Worm (Caenorhabditis elegans) whole organism, late embryonic: Measurements from ENCODE around the gene ins-7.

Experiments used
- K02D7.2 ChIP-seq: sonication (generic microtip); optimal IDR thresholded peaks from 2 replicates; lab custom pipeline; 2017; ENCODE audit warnings: mild to moderate bottlenecking, missing genetic modification characterization, missing compliant biosample characterization
- K09A11.1 ChIP-seq: sonication (generic microtip); optimal IDR thresholded peaks from 2 replicates; lab custom pipeline; 2017; ENCODE audit warnings: antibody characterized with exemption, mild to moderate bottlenecking, missing genetic modification characterization, missing compliant biosample characterization; ENCODE audit not compliant: insufficient read depth
- T23F11.4 ChIP-seq: fragments of 200-800 bp; sonication (Bioruptor generic); optimal IDR thresholded peaks from 2 replicates; lab custom pipeline; 2018; ENCODE audit warnings: mild to moderate bottlenecking, missing genetic modification characterization, missing compliant biosample characterization
- Y22D7AL.16 ChIP-seq: sonication (generic microtip); optimal IDR thresholded peaks from 2 replicates; lab custom pipeline; 2016; ENCODE audit warnings: missing genetic modification characterization, missing compliant biosample characterization
- ahr-1 ChIP-seq: sonication (generic microtip); optimal IDR thresholded peaks from 2 replicates; lab custom pipeline; 2016; ENCODE audit warnings: missing genetic modification characterization, missing compliant biosample characterization
- ceh-18 ChIP-seq: sonication (generic microtip); optimal IDR thresholded peaks from 2 replicates; lab custom pipeline; 2016; ENCODE audit warnings: missing genetic modification characterization, missing compliant biosample characterization
- ceh-2 ChIP-seq: sonication (generic microtip); optimal IDR thresholded peaks from 2 replicates; lab custom pipeline; 2016; ENCODE audit warnings: missing genotype, missing genetic modification characterization, missing compliant biosample characterization
- ceh-31 ChIP-seq: sonication (generic microtip); optimal IDR thresholded peaks from 2 replicates; lab custom pipeline; 2016; ENCODE audit warnings: missing genetic modification characterization, missing compliant biosample characterization
- ceh-34 ChIP-seq: sonication (generic microtip); optimal IDR thresholded peaks from 2 replicates; lab custom pipeline; 2016; ENCODE audit warnings: mild to moderate bottlenecking, missing genetic modification characterization, missing compliant biosample characterization
- ceh-9 ChIP-seq: sonication (generic microtip); optimal IDR thresholded peaks from 2 replicates; lab custom pipeline; 2016; ENCODE audit warnings: mild to moderate bottlenecking, missing genetic modification characterization, inconsistent platforms, missing compliant biosample characterization
- che-1 ChIP-seq: sonication (generic microtip); optimal IDR thresholded peaks from 2 replicates; lab custom pipeline; 2016; ENCODE audit warnings: mild to moderate bottlenecking, missing genetic modification characterization, missing compliant biosample characterization
- elt-2 ChIP-seq: sonication (generic microtip); optimal IDR thresholded peaks from 2 replicates; lab custom pipeline; 2016; ENCODE audit warnings: missing genetic modification reagents, missing genetic modification characterization, missing compliant biosample characterization
- ets-4 ChIP-seq: sonication (generic microtip); optimal IDR thresholded peaks from 2 replicates; lab custom pipeline; 2016; ENCODE audit warnings: missing genetic modification characterization, missing compliant biosample characterization
- eyg-1 ChIP-seq: sonication (generic microtip); optimal IDR thresholded peaks from 2 replicates; lab custom pipeline; 2016; ENCODE audit warnings: missing genotype, missing genetic modification characterization, missing compliant biosample characterization
- fax-1 ChIP-seq: sonication (generic microtip); optimal IDR thresholded peaks from 2 replicates; lab custom pipeline; 2016; ENCODE audit warnings: missing genotype, missing genetic modification characterization, missing compliant biosample characterization
- fkh-6 ChIP-seq: sonication (generic microtip); optimal IDR thresholded peaks from 2 replicates; lab custom pipeline; 2016; ENCODE audit warnings: missing genetic modification characterization, missing compliant biosample characterization
- gmeb-2 ChIP-seq: sonication (generic microtip); optimal IDR thresholded peaks from 2 replicates; lab custom pipeline; 2016; ENCODE audit warnings: missing genetic modification characterization, inconsistent platforms, missing compliant biosample characterization
- hlh-13 ChIP-seq: fragments of 200-800 bp; sonication (Bioruptor generic); optimal IDR thresholded peaks from 2 replicates; lab custom pipeline; 2018; ENCODE audit warnings: mild to moderate bottlenecking, missing genetic modification characterization, missing compliant biosample characterization
- hlh-15 ChIP-seq: sonication (generic microtip); optimal IDR thresholded peaks from 2 replicates; lab custom pipeline; 2016; ENCODE audit warnings: missing genetic modification characterization, missing compliant biosample characterization
- hlh-30 ChIP-seq: sonication (generic microtip); optimal IDR thresholded peaks from 2 replicates; lab custom pipeline; 2017; ENCODE audit warnings: antibody characterized with exemption, missing genetic modification characterization, missing compliant biosample characterization; ENCODE audit not compliant: insufficient read depth
- hlh-6 ChIP-seq: sonication (generic microtip); optimal IDR thresholded peaks from 2 replicates; lab custom pipeline; 2016; ENCODE audit warnings: missing genotype, missing genetic modification characterization, missing compliant biosample characterization
- lin-11 ChIP-seq: fragments of 200-800 bp; sonication (Bioruptor generic); optimal IDR thresholded peaks from 2 replicates; lab custom pipeline; 2018; ENCODE audit warnings: mild to moderate bottlenecking, missing genetic modification characterization, missing compliant biosample characterization
- nfya-1 ChIP-seq: sonication (generic microtip); optimal IDR thresholded peaks from 2 replicates; lab custom pipeline; 2017; ENCODE audit warnings: missing genetic modification characterization, mild to moderate bottlenecking, missing compliant biosample characterization, antibody characterized with exemption, moderate library complexity
- nhr-11 ChIP-seq: fragments of 150-350 bp; optimal IDR thresholded peaks from 2 replicates; lab custom pipeline; 2014; ENCODE audit warnings: missing biosample characterization, missing genetic modification characterization
- odd-2 ChIP-seq: sonication (generic microtip); optimal IDR thresholded peaks from 2 replicates; lab custom pipeline; 2017; ENCODE audit warnings: antibody characterized with exemption, mild to moderate bottlenecking, missing genetic modification characterization, missing compliant biosample characterization
- pag-3 ChIP-seq: sonication (generic microtip); optimal IDR thresholded peaks from 2 replicates; lab custom pipeline; 2016; ENCODE audit warnings: missing compliant biosample characterization, missing genetic modification characterization, borderline replicate concordance
- pat-9 ChIP-seq: fragments of 200-800 bp; sonication (Bioruptor generic); optimal IDR thresholded peaks from 2 replicates; lab custom pipeline; 2018; ENCODE audit warnings: mild to moderate bottlenecking, missing genetic modification characterization, moderate library complexity, missing compliant biosample characterization
- pha-4 ChIP-seq: fragments of 150-350 bp; optimal IDR thresholded peaks from 2 replicates; lab custom pipeline; 2018; ENCODE audit warnings: missing biosample characterization, missing genetic modification reagents, missing genetic modification characterization
- pros-1 ChIP-seq: fragments of 150-350 bp; optimal IDR thresholded peaks from 2 replicates; lab custom pipeline; 2014; ENCODE audit warnings: missing biosample characterization, missing genetic modification reagents, missing genetic modification characterization
- ref-2 ChIP-seq: sonication (generic microtip); optimal IDR thresholded peaks from 2 replicates; lab custom pipeline; 2016; ENCODE audit warnings: missing genetic modification characterization, missing compliant biosample characterization
- rnt-1 ChIP-seq: sonication (generic microtip); optimal IDR thresholded peaks from 2 replicates; lab custom pipeline; 2016; ENCODE audit warnings: missing genetic modification characterization, missing compliant biosample characterization
- sdc-2 ChIP-seq: sonication (generic microtip); optimal IDR thresholded peaks from 2 replicates; lab custom pipeline; 2016; ENCODE audit warnings: missing genotype, missing genetic modification characterization, missing compliant biosample characterization
- syd-9 ChIP-seq: sonication (generic microtip); optimal IDR thresholded peaks from 2 replicates; lab custom pipeline; 2016; ENCODE audit warnings: mild to moderate bottlenecking, missing genetic modification characterization, moderate library complexity, missing compliant biosample characterization
- unc-55 ChIP-seq: sonication (generic microtip); optimal IDR thresholded peaks from 2 replicates; lab custom pipeline; 2017; ENCODE audit warnings: missing biosample characterization, missing genetic modification reagents, missing genetic modification characterization
- unc-86 ChIP-seq: sonication (generic microtip); optimal IDR thresholded peaks from 2 replicates; lab custom pipeline; 2016; ENCODE audit warnings: missing genetic modification characterization, missing compliant biosample characterization
- ztf-16 ChIP-seq: sonication (generic microtip); optimal IDR thresholded peaks from 2 replicates; lab custom pipeline; 2017; ENCODE audit warnings: missing genetic modification characterization, missing compliant biosample characterization

The ins-7 gene

DNA sequence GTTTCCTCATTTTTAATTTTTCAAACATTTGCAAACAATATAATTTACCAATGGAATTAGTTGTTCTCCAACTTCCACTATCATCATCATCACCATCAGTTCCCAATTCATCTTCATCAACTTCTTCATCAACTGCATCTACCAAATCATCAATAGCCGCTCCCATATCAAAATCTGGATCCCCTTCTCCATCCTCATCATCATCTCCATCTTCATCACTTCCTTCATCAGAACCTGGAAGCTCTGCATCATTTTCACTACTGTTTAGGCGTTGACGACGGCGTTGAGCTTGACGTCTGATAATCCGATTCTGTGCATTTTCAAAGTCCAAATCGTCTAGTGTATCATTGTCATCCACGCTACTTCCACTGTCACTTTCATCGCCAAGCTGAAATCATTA is 15.2 kb upstream of the ins-7 start:
- TF ChIP-seq ceh-34, result no peak
- TF ChIP-seq pha-4, result no peak
- TF ChIP-seq fkh-6 (tag; lab: Kevin White, UChicago), result no peak
- no peak for TF ChIP-seq K09A11.1 (tag; lab: Kevin White, UChicago)

DNA sequence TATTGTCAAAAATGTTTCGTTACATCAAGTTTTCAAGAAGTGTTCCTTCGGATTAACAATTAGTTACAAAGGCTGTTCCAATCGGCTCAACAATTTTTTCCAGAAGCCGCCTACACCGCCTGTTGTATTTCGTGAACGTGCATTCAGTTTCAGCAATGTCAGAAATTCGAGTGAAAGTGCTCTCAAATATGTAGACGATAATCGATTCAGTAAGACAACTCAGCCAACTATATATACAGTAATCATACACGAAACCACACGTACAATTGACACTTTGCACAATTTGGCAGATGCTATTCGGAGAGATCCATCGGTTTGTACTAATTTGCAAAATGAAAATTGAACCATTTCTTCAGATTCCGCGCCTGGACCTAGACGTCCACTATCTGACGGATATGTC is 13.9 kb upstream of the ins-7 start:
- TF ChIP-seq ref-2 (tag; lab: Kevin White, UChicago) (no peak), unc-86 (tag; lab: Kevin White, UChicago) (no peak), Y22D7AL.16 (tag; lab: Kevin White, UChicago) (no peak), eyg-1 (tag; lab: Kevin White, UChicago) (no peak), hlh-30 (tag; lab: Kevin White, UChicago) (no peak), ztf-16 (no peak), che-1 (tag; lab: Kevin White, UChicago) (no peak), syd-9 (tag; lab: Kevin White, UChicago) (no peak), ets-4 (no peak), pat-9 (no peak), sdc-2 (tag; lab: Kevin White, UChicago) (no peak), pha-4 (no peak), nhr-11 (tag; lab: Kevin White, UChicago) (no peak), unc-55 (GFP tag; lab: Kevin White, UChicago) (no peak), nfya-1 (no peak), K02D7.2 (tag; lab: Kevin White, UChicago) (no peak), pros-1 (tag; lab: Kevin White, UChicago) (no peak)

DNA sequence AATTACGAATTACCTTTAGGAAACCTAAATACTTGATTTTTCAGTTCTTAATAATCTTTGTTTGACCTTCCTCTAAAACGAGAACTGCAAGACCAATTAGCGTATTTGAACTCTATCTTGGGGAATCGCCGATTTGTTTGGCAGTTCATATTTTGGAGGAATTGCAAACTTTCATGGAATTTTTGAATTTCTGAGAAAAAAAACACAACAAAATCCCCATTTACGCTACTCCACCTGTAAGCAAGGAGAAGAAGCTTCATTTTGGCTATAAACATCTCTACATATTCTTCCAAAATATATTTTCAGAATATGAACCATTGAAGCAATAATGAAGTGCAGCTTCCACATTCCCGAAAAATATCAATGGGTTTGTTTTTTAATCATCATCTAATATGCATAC is 10.2 kb upstream of the ins-7 start, which contains the start of gene twk-9:
Gene twk-9, plus strand, starts transcription at position 301 of the 400 bp plus-strand sequence.
- TF ChIP-seq gmeb-2 (tag; lab: Kevin White, UChicago), result no peak
- no peak for TF ChIP-seq lin-11
- no peak for TF ChIP-seq pag-3 (tag; lab: Kevin White, UChicago)
- TF ChIP-seq hlh-6 (tag; lab: Kevin White, UChicago), result no peak
- TF ChIP-seq T23F11.4 (GFP tag; lab: Kevin White, UChicago), result no peak
- TF ChIP-seq rnt-1 (tag; lab: Kevin White, UChicago), result no peak
- no peak for TF ChIP-seq hlh-13 (GFP tag; lab: Kevin White, UChicago)
- no peak for TF ChIP-seq fax-1 (tag; lab: Kevin White, UChicago)
- no peak for TF ChIP-seq hlh-15 (tag; lab: Kevin White, UChicago)
- TF ChIP-seq pat-9, result no peak
- TF ChIP-seq unc-86 (tag; lab: Kevin White, UChicago), result no peak
- TF ChIP-seq odd-2 (tag; lab: Kevin White, UChicago), result no peak
- TF ChIP-seq elt-2 (tag; lab: Kevin White, UChicago), result no peak
- TF ChIP-seq ceh-18 (tag; lab: Kevin White, UChicago), result no peak
- no peak for TF ChIP-seq ref-2 (tag; lab: Kevin White, UChicago)
- TF ChIP-seq ceh-9, result no peak
- no peak for TF ChIP-seq che-1 (tag; lab: Kevin White, UChicago)
- no peak for TF ChIP-seq ceh-31 (tag; lab: Kevin White, UChicago)
- no peak for TF ChIP-seq ceh-2 (tag; lab: Kevin White, UChicago)

DNA sequence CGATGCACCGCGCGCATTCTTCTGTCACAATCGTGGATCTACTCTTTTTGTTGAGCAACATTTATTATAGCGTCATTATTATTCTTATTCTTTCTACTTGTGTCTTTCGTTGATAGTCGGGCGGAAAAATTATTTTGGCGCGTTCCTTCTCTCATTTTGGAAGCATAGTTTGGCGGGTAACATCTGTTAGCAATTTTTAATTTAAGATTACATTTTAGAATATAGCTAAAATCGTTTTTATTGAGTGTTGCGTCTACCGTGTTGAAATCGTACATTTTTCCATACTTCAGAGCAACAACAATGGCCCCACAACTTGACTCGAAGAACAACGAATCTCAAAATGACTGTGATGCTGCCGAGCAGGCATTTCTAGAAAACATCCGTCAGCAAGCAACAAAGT is 8.0 kb upstream of the ins-7 start, which contains the start of gene sdz-36:
Gene sdz-36, plus strand, starts transcription at position 301 of the 400 bp plus-strand sequence.
- TF ChIP-seq ahr-1 (tag; lab: Kevin White, UChicago), result no peak
- TF ChIP-seq, all 69 proteins: peak for 0
